In genomic region chrII:10247594-10248283, ce11 we compare ENCODE assay signal across 6 worm cellular contexts.
A peak's percentile ranks its signal among the peaks of the same experiment; 100 is the strongest.
TF ChIP-seq lines count a peak whose summit lies in the region.
"Not testable (repeated sequence)": the region's sequence is repeated elsewhere in the genome, so short reads cannot be mapped to it uniquely, and the experiment has no call there.

Gene nrde-2 (minus strand): TSS chrII:10247638.

TF ChIP-seq in whole organism, L1 larva, 84 proteins besides CTCF, POLR2A, EP300 and RAD21:
- TF ChIP-seq unc-98 (GFP tag; IDR thresholded peaks at IDR 0.05; lab: Robert Waterston, UW) (0 out of 2 replicates have a peak, but pooled peaks have one; percentile 52), rnt-1 (tag; optimal IDR thresholded peaks at IDR 0.05; lab: Kevin White, UChicago) (peak; percentile 57), isw-1 (GFP tag; IDR thresholded peaks at IDR 0.05; lab: Robert Waterston, UW) (0 out of 2 replicates have a peak, but pooled peaks have one; percentile 3), efl-1 (optimal IDR thresholded peaks at IDR 0.05; lab: Kevin White, UChicago) (peak in 1 of 2 experiments; percentile 13)
- not testable (repeated sequence) for TF ChIP-seq efl-1 (GFP tag; optimal IDR thresholded peaks at IDR 0.05 in 1 of 2; lab: Kevin White, UChicago)

TF ChIP-seq in whole organism, L4 larva, 104 proteins besides CTCF, POLR2A, EP300 and RAD21:
- 0 out of 2 replicates have a peak, but pooled peaks have one; percentile 9 for TF ChIP-seq ZK337.2 (GFP tag; IDR thresholded peaks at IDR 0.05; lab: Robert Waterston, UW)
- 0 out of 2 replicates have a peak, but pooled peaks have one; percentile 26 for TF ChIP-seq dmd-6 (GFP tag; IDR thresholded peaks at IDR 0.05; lab: Robert Waterston, UW)
- TF ChIP-seq nhr-42 (GFP tag; IDR thresholded peaks at IDR 0.05; lab: Robert Waterston, UW): peak; percentile 12; the same call in 1 of the 2 replicates
- TF ChIP-seq D1046.2 (GFP tag; IDR thresholded peaks at IDR 0.05; lab: Robert Waterston, UW): peak; percentile 66; the same call in 1 of the 2 replicates
- 0 out of 2 replicates have a peak, but pooled peaks have one; percentile 43 for TF ChIP-seq madf-9 (GFP tag; conservative IDR thresholded peaks at IDR 0.05; lab: Robert Waterston, UW)
- peak; percentile 37; the same call in 1 of the 2 replicates for TF ChIP-seq egl-43 (GFP tag; IDR thresholded peaks at IDR 0.05; lab: Robert Waterston, UW)
- peak; percentile 72 for TF ChIP-seq mes-2 (tag; optimal IDR thresholded peaks at IDR 0.05; lab: Kevin White, UChicago; ENCODE audit: poor library complexity, severe bottlenecking)
- TF ChIP-seq hmg-1.1 (GFP tag; IDR thresholded peaks at IDR 0.05; lab: Robert Waterston, UW): 0 out of 2 replicates have a peak, but pooled peaks have one; percentile 33

TF ChIP-seq in whole organism, early embryonic, 17 proteins besides CTCF, POLR2A, EP300 and RAD21:
- TF ChIP-seq tbx-37 (GFP tag; conservative IDR thresholded peaks at IDR 0.05; lab: Robert Waterston, UW) (peak; percentile 54; the same call in 1 of the 2 replicates), pes-1 (GFP tag; IDR thresholded peaks at IDR 0.05; lab: Robert Waterston, UW) (peak; percentile 66; the same call in 1 of the 2 replicates), tbx-11 (GFP tag; IDR thresholded peaks at IDR 0.05; lab: Robert Waterston, UW) (peak; percentile 56; the same call in 1 of the 2 replicates)

TF ChIP-seq in whole organism, late embryonic, 69 proteins besides CTCF, POLR2A, EP300 and RAD21:
- TF ChIP-seq rnt-1 (tag; optimal IDR thresholded peaks at IDR 0.05; lab: Kevin White, UChicago) (peak; percentile 5), tbx-2 (tag; optimal IDR thresholded peaks at IDR 0.05; lab: Kevin White, UChicago) (peak; percentile 43), tbx-7 (tag; optimal IDR thresholded peaks at IDR 0.05; lab: Kevin White, UChicago) (peak; percentile 22), C08G9.2 (tag; optimal IDR thresholded peaks at IDR 0.05; lab: Kevin White, UChicago) (peak; percentile 5), unc-3 (GFP tag; conservative IDR thresholded peaks at IDR 0.05; lab: Robert Waterston, UW) (peak; percentile 45; the same call in 1 of the 2 replicates), ceh-31 (tag; optimal IDR thresholded peaks at IDR 0.05; lab: Kevin White, UChicago) (peak; percentile 70), ets-4 (tag; optimal IDR thresholded peaks at IDR 0.05; lab: Kevin White, UChicago) (peak; percentile 5), ceh-45 (GFP tag; IDR thresholded peaks at IDR 0.05; lab: Robert Waterston, UW) (0 out of 2 replicates have a peak, but pooled peaks have one; percentile 44)
- TF ChIP-seq unc-3 (tag; optimal IDR thresholded peaks at IDR 0.05; lab: Kevin White, UChicago): not testable (repeated sequence)

TF ChIP-seq in whole organism, midembryonic, 9 proteins besides CTCF, POLR2A, EP300 and RAD21:
- TF ChIP-seq flt-1 (GFP tag; IDR thresholded peaks at IDR 0.05; lab: Robert Waterston, UW) (peak; percentile 80), ztf-23 (GFP tag; IDR thresholded peaks at IDR 0.05; lab: Robert Waterston, UW) (peak; percentile 87), ref-1 (GFP tag; conservative IDR thresholded peaks at IDR 0.05; lab: Robert Waterston, UW) (peak; percentile 41; the same call in 1 of the 2 replicates), klf-2 (GFP tag; conservative IDR thresholded peaks at IDR 0.05; lab: Robert Waterston, UW) (peak; percentile 64; the same call in 1 of the 2 replicates)
TF ChIP-seq in whole organism, midembryonic: peak in this region for 4; not testable (repeated sequence) for 5.

TF ChIP-seq in whole organism, young adult, 124 proteins besides CTCF, POLR2A, EP300 and RAD21:
- TF ChIP-seq lir-1 (GFP tag; conservative IDR thresholded peaks at IDR 0.05; lab: Robert Waterston, UW): 0 out of 2 replicates have a peak, but pooled peaks have one; percentile 39
- peak; percentile 15; the same call in 1 of the 2 replicates for TF ChIP-seq D2030.7 (GFP tag; IDR thresholded peaks at IDR 0.05; lab: Robert Waterston, UW)
- 0 out of 2 replicates have a peak, but pooled peaks have one; percentile 44 for TF ChIP-seq K11D2.4 (GFP tag; IDR thresholded peaks at IDR 0.05; lab: Robert Waterston, UW)
- TF ChIP-seq F33H1.4 (GFP tag; IDR thresholded peaks at IDR 0.05; lab: Robert Waterston, UW): peak; percentile 75
- TF ChIP-seq egrh-3 (GFP tag; IDR thresholded peaks at IDR 0.05; lab: Robert Waterston, UW): peak; percentile 67
- 0 out of 2 replicates have a peak, but pooled peaks have one; percentile 14 for TF ChIP-seq madf-8 (GFP tag; conservative IDR thresholded peaks at IDR 0.05; lab: Robert Waterston, UW)
- TF ChIP-seq ceh-100 (GFP tag; IDR thresholded peaks at IDR 0.05; lab: Robert Waterston, UW): peak; percentile 90
